Fruit fly (Drosophila melanogaster) whole organism, embryonic: Measurements from ENCODE around the gene Ugt36D1.

Experiments used
- BtbVII ChIP-seq: fragments of 200-800 bp; sonication (Bioruptor generic); optimal IDR thresholded peaks from 3 replicates; lab custom pipeline; 2017; ENCODE audit warnings: missing biosample characterization, mild to moderate bottlenecking, missing genetic modification characterization
- CG1024 ChIP-seq: fragments of 200-800 bp; sonication (Bioruptor generic); IDR thresholded peaks from 2 replicates; pipeline ENCODE4 v1.3.6; 2022; ENCODE audit warnings: missing biosample characterization, missing genetic modification characterization
- CG10565 ChIP-seq: fragments of 200-800 bp; sonication (Bioruptor generic); optimal IDR thresholded peaks from 3 replicates; lab custom pipeline; 2016; ENCODE audit warnings: missing biosample characterization, mild to moderate bottlenecking, missing genetic modification characterization
- CG11456 ChIP-seq: fragments of 200-800 bp; sonication (Bioruptor generic); IDR thresholded peaks from 3 replicates; pipeline ENCODE4 v1.3.6; 2022; ENCODE audit warnings: missing biosample characterization, missing genetic modification characterization
- CG11695 ChIP-seq: fragments of 200-800 bp; sonication (Bioruptor generic); IDR thresholded peaks from 3 replicates; pipeline ENCODE4 v1.3.6; 2022; ENCODE audit warnings: missing biosample characterization, missing genetic modification characterization
- CG12236 ChIP-seq: fragments of 200-800 bp; sonication (Bioruptor generic); optimal IDR thresholded peaks from 2 replicates; lab custom pipeline; 2016; ENCODE audit warnings: missing biosample characterization, missing genetic modification characterization
- CG13296 ChIP-seq: fragments of 200-800 bp; sonication (Bioruptor generic); optimal IDR thresholded peaks from 3 replicates; lab custom pipeline; 2018; ENCODE audit warnings: missing biosample characterization, mild to moderate bottlenecking, missing genetic modification characterization
- CG13775 ChIP-seq: fragments of 200-800 bp; sonication (Bioruptor generic); optimal IDR thresholded peaks from 3 replicates; lab custom pipeline; 2017; ENCODE audit warnings: missing biosample characterization, mild to moderate bottlenecking, missing genetic modification characterization
- CG16815 ChIP-seq: fragments of 200-800 bp; sonication (Bioruptor generic); optimal IDR thresholded peaks from 3 replicates; lab custom pipeline; 2017; ENCODE audit warnings: missing biosample characterization, mild to moderate bottlenecking, missing genetic modification characterization
- CG2202 ChIP-seq: fragments of 200-800 bp; sonication (Bioruptor generic); optimal IDR thresholded peaks from 2 replicates; lab custom pipeline; 2018; ENCODE audit warnings: missing biosample characterization, mild to moderate bottlenecking, missing genetic modification characterization
- CG2889 ChIP-seq: fragments of 200-800 bp; sonication (Bioruptor generic); IDR thresholded peaks from 3 replicates; pipeline ENCODE4 v1.3.6; 2022; ENCODE audit warnings: missing biosample characterization, missing genetic modification characterization
- CG31224 ChIP-seq: fragments of 200-800 bp; sonication (Bioruptor generic); IDR thresholded peaks from 2 replicates; pipeline ENCODE4 v1.3.6; 2022; ENCODE audit warnings: missing biosample characterization, missing genetic modification characterization
- CG32767 ChIP-seq: fragments of 200-800 bp; sonication (Bioruptor generic); IDR thresholded peaks from 2 replicates; pipeline ENCODE4 v1.3.6; 2022; ENCODE audit warnings: missing biosample characterization, missing genetic modification characterization
- CG34422 ChIP-seq: fragments of 200-800 bp; sonication (Bioruptor generic); IDR thresholded peaks from 3 replicates; pipeline ENCODE4 v1.3.6; 2022; ENCODE audit warnings: missing biosample characterization, missing genetic modification characterization
- CG4424 ChIP-seq: fragments of 200-800 bp; sonication (Bioruptor generic); optimal IDR thresholded peaks from 3 replicates; lab custom pipeline; 2016; ENCODE audit warnings: missing biosample characterization, missing genetic modification characterization
- CG5180 ChIP-seq: fragments of 200-800 bp; sonication (Bioruptor generic); optimal IDR thresholded peaks from 3 replicates; lab custom pipeline; 2017; ENCODE audit warnings: missing biosample characterization, missing genetic modification characterization, mild to moderate bottlenecking, moderate library complexity, missing genetic modification reagents
- CG7786 ChIP-seq: fragments of 200-800 bp; sonication (Bioruptor generic); optimal IDR thresholded peaks from 2 replicates; lab custom pipeline; 2016; ENCODE audit warnings: missing biosample characterization, missing genetic modification characterization
- CG9727 ChIP-seq: fragments of 200-800 bp; sonication (Bioruptor generic); optimal IDR thresholded peaks from 3 replicates; lab custom pipeline; 2017; ENCODE audit warnings: missing biosample characterization, mild to moderate bottlenecking, missing genetic modification characterization
- CHES-1-like ChIP-seq: fragments of 200-800 bp; sonication (Bioruptor generic); optimal IDR thresholded peaks from 2 replicates; lab custom pipeline; 2016; ENCODE audit warnings: missing biosample characterization, missing genetic modification characterization
- Dad ChIP-seq: fragments of 200-800 bp; sonication (Bioruptor generic); optimal IDR thresholded peaks from 3 replicates; lab custom pipeline; 2016; ENCODE audit warnings: missing biosample characterization, missing genetic modification characterization
- Doc2 ChIP-seq: fragments of 200-800 bp; sonication (Bioruptor generic); IDR thresholded peaks from 2 replicates; pipeline ENCODE4 v1.3.6; 2022; ENCODE audit warnings: missing biosample characterization, missing genetic modification characterization
- Fer1 ChIP-seq: fragments of 200-800 bp; sonication (Bioruptor generic); optimal IDR thresholded peaks from 2 replicates; lab custom pipeline; 2017; ENCODE audit warnings: missing biosample characterization, mild to moderate bottlenecking, missing genetic modification characterization
- Gug ChIP-seq: fragments of 200-800 bp; sonication (Bioruptor generic); IDR thresholded peaks from 4 replicates; pipeline ENCODE4 v1.3.6; 2022; ENCODE audit warnings: missing biosample characterization, missing genetic modification characterization
- Hand ChIP-seq: fragments of 200-800 bp; sonication (Bioruptor generic); optimal IDR thresholded peaks from 2 replicates; lab custom pipeline; 2017; ENCODE audit warnings: mild to moderate bottlenecking, missing biosample characterization, missing genetic modification reagents, missing genetic modification characterization
- Hmr ChIP-seq: fragments of 200-800 bp; sonication (Bioruptor generic); optimal IDR thresholded peaks from 3 replicates; lab custom pipeline; 2017; ENCODE audit warnings: mild to moderate bottlenecking, missing biosample characterization, missing genetic modification reagents, missing genetic modification characterization
- Hr3 ChIP-seq: fragments of 200-800 bp; sonication (Bioruptor generic); optimal IDR thresholded peaks from 3 replicates; lab custom pipeline; 2016; ENCODE audit warnings: missing biosample characterization, missing genetic modification characterization
- Mrtf ChIP-seq: fragments of 200-800 bp; sonication (Bioruptor generic); IDR thresholded peaks from 3 replicates; pipeline ENCODE4 v1.3.6; 2022; ENCODE audit warnings: missing biosample characterization, missing genetic modification characterization
- Neu2 ChIP-seq: fragments of 200-800 bp; sonication (Bioruptor generic); optimal IDR thresholded peaks from 3 replicates; lab custom pipeline; 2016; ENCODE audit warnings: missing biosample characterization, missing genetic modification characterization, borderline replicate concordance
- Ravus ChIP-seq: fragments of 200-800 bp; sonication (Bioruptor generic); IDR thresholded peaks from 2 replicates; pipeline ENCODE4 v1.3.6; 2022; ENCODE audit warnings: missing biosample characterization, missing genetic modification characterization
- Rfx ChIP-seq: fragments of 200-800 bp; sonication (Bioruptor generic); IDR thresholded peaks from 2 replicates; pipeline ENCODE4 v1.3.6; 2022; ENCODE audit warnings: missing biosample characterization, missing genetic modification characterization
- Rx ChIP-seq: fragments of 200-800 bp; sonication (Bioruptor generic); IDR thresholded peaks from 2 replicates; pipeline ENCODE4 v1.3.6; 2022; ENCODE audit warnings: missing biosample characterization, missing genetic modification characterization
- ash1 ChIP-seq: fragments of 200-800 bp; sonication (Bioruptor generic); optimal IDR thresholded peaks from 2 replicates; lab custom pipeline; 2018; ENCODE audit warnings: missing biosample characterization, mild to moderate bottlenecking, missing genetic modification characterization
- az2 ChIP-seq: fragments of 200-800 bp; sonication (Bioruptor generic); optimal IDR thresholded peaks from 3 replicates; lab custom pipeline; 2016; ENCODE audit warnings: missing biosample characterization, missing genetic modification characterization
- cas ChIP-seq: fragments of 200-800 bp; sonication (Bioruptor generic); IDR thresholded peaks from 2 replicates; pipeline ENCODE4 v1.3.6; 2022; ENCODE audit warnings: missing biosample characterization, missing genetic modification characterization
- ci ChIP-seq: fragments of 200-800 bp; sonication (Bioruptor generic); IDR thresholded peaks from 3 replicates; pipeline ENCODE4 v1.3.6; 2022; ENCODE audit warnings: missing biosample characterization, missing genetic modification characterization
- corto ChIP-seq: fragments of 200-800 bp; sonication (Bioruptor generic); optimal IDR thresholded peaks from 2 replicates; lab custom pipeline; 2016; ENCODE audit warnings: missing biosample characterization, mild to moderate bottlenecking, missing genetic modification characterization, moderate library complexity
- da ChIP-seq: fragments of 200-800 bp; sonication (Bioruptor generic); optimal IDR thresholded peaks from 2 replicates; lab custom pipeline; 2016; ENCODE audit warnings: missing biosample characterization, missing genetic modification characterization
- dimm ChIP-seq: fragments of 200-800 bp; sonication (Bioruptor generic); IDR thresholded peaks from 2 replicates; pipeline ENCODE4 v1.3.6; 2022; ENCODE audit warnings: missing biosample characterization, missing genetic modification characterization
- fd102C ChIP-seq: fragments of 200-800 bp; sonication (Bioruptor generic); optimal IDR thresholded peaks from 2 replicates; lab custom pipeline; 2018; ENCODE audit warnings: missing biosample characterization, mild to moderate bottlenecking, missing genetic modification characterization, moderate library complexity
- fd64A ChIP-seq: fragments of 200-800 bp; sonication (Bioruptor generic); optimal IDR thresholded peaks from 3 replicates; lab custom pipeline; 2018; ENCODE audit warnings: missing biosample characterization, mild to moderate bottlenecking, missing genetic modification characterization
- gfzf ChIP-seq: fragments of 200-800 bp; sonication (Bioruptor generic); optimal IDR thresholded peaks from 2 replicates; lab custom pipeline; 2016; ENCODE audit warnings: missing biosample characterization, mild to moderate bottlenecking, missing genetic modification characterization, moderate library complexity
- scrt ChIP-seq: fragments of 200-800 bp; sonication (Bioruptor generic); optimal IDR thresholded peaks from 2 replicates; lab custom pipeline; 2018; ENCODE audit warnings: missing biosample characterization, mild to moderate bottlenecking, missing genetic modification characterization, moderate library complexity
- sens ChIP-seq: fragments of 200-800 bp; sonication (Bioruptor generic); peaks from one replicate; lab custom pipeline; 2016; ENCODE audit warnings: missing biosample characterization, missing genetic modification characterization
- sim ChIP-seq: fragments of 200-800 bp; sonication (Bioruptor generic); IDR thresholded peaks from 2 replicates; pipeline ENCODE4 v1.3.6; 2022; ENCODE audit warnings: missing biosample characterization, missing genetic modification characterization
- slbo ChIP-seq: fragments of 200-800 bp; sonication (Bioruptor generic); IDR thresholded peaks from 2 replicates; pipeline ENCODE4 v1.3.6; 2022; ENCODE audit warnings: missing biosample characterization, missing genetic modification characterization
- slou ChIP-seq: fragments of 200-800 bp; sonication (Bioruptor generic); optimal IDR thresholded peaks from 3 replicates; lab custom pipeline; 2016; ENCODE audit warnings: missing biosample characterization, missing genetic modification characterization
- slp2 ChIP-seq: fragments of 200-800 bp; sonication (Bioruptor generic); optimal IDR thresholded peaks from 2 replicates; lab custom pipeline; 2016; ENCODE audit warnings: missing biosample characterization, missing genetic modification characterization
- stc ChIP-seq: fragments of 200-800 bp; sonication (Bioruptor generic); IDR thresholded peaks from 2 replicates; pipeline ENCODE4 v1.3.6; 2022; ENCODE audit warnings: missing biosample characterization, missing genetic modification characterization
- sug ChIP-seq: fragments of 200-800 bp; optimal IDR thresholded peaks from 2 replicates; lab custom pipeline; 2019; ENCODE audit warnings: missing biosample characterization, mild to moderate bottlenecking, missing genetic modification characterization, moderate library complexity
- toy ChIP-seq: fragments of 200-800 bp; sonication (Bioruptor generic); IDR thresholded peaks from 2 replicates; pipeline ENCODE4 v1.3.6; 2022; ENCODE audit warnings: missing biosample characterization, missing genetic modification characterization

Gene Ugt36D1

DNA sequence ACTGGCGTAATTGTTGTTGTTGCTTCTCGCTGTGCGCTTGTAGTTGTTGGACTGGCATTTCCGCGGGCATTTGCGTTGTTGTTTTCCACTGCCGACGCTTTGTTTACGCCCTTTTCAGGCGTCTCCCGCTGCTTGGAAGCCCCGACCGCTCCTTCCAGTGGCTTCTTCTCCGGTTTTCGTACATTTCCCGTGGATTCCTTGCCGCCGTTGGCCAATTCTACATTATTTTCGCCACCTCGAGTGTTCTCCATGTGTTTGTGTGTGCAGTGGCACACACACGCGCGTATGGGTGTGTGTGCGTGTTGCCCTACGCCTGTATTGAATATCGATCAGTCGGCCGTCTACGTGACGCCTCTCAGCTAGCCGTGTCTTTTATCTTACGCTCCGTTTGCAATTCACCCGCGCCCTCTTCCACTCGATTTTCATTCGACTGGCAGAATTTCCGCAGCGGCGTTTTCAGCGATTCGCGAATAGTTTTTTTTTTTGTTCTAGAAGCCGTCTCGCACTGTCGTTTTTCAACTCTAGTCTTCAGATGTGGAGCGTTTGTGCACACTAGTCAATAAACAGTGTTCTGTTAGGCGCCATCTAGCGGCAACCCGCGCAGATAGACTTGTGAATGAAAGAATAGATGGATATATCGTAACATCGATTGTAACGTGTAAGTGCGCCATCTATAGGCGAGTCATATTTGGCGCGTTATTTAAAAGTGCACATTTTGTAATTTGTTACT lies 16.0 kb downstream of the Ugt36D1 start, which contains the start of gene CG10600 (continued):
- peak; percentile 93 for TF ChIP-seq Hmr (GFP tag; lab: Kevin White, UChicago)
- peak; percentile 66; the same call in 3 of the 4 replicates for TF ChIP-seq Gug (GFP tag; lab: Robert Waterston, UW)
- TF ChIP-seq Hr3 = peak; percentile 81
- peak; percentile 30 for TF ChIP-seq ash1
- peak; percentile 67 for TF ChIP-seq CG12236 (GFP tag; lab: Kevin White, UChicago)
- TF ChIP-seq CG11695 = 0 out of 3 replicates have a peak, but pooled peaks have one; percentile 11
- TF ChIP-seq da = peak; percentile 68
- peak; percentile 60 for TF ChIP-seq Rx (GFP tag; lab: Robert Waterston, UW)
- TF ChIP-seq CG5180 (GFP tag; lab: Kevin White, UChicago) = peak; percentile 9
- TF ChIP-seq stc = peak; percentile 47; the same call in 1 of the 2 replicates
- peak; percentile 79 for TF ChIP-seq CG4424 (GFP tag; lab: Kevin White, UChicago)
- TF ChIP-seq fd102C (GFP tag; lab: Kevin White, UChicago) = peak; percentile 63
- peak; percentile 97 for TF ChIP-seq CHES-1-like (GFP tag; lab: Kevin White, UChicago)
- peak; percentile 90 for TF ChIP-seq slbo (GFP tag; lab: Robert Waterston, UW)
- TF ChIP-seq fd64A (GFP tag; lab: Kevin White, UChicago) = peak; percentile 10
- no peak; the same call in 1 of the 2 replicates for TF ChIP-seq CG32767 (GFP tag; lab: Robert Waterston, UW)
- TF ChIP-seq Neu2 = no peak
- TF ChIP-seq dimm (GFP tag; lab: Robert Waterston, UW) = no peak
- TF ChIP-seq CG31224 (GFP tag; lab: Robert Waterston, UW) = peak; percentile 52
- TF ChIP-seq CG9727 (GFP tag; lab: Kevin White, UChicago) = peak; percentile 48
- peak; percentile 88 for TF ChIP-seq Fer1 (GFP tag; lab: Kevin White, UChicago)
- TF ChIP-seq Hand (GFP tag; lab: Kevin White, UChicago) = no peak
- peak; percentile 63 for TF ChIP-seq slp2 (GFP tag; lab: Kevin White, UChicago)
- peak; percentile 44 for TF ChIP-seq CG2202 (tag; lab: Kevin White, UChicago)
- peak; percentile 90 for TF ChIP-seq ci (GFP tag; lab: Robert Waterston, UW)
- peak; percentile 25; the same call in 1 of the 2 replicates for TF ChIP-seq toy
- peak; percentile 92 for TF ChIP-seq CG34422 (GFP tag; lab: Robert Waterston, UW)
- TF ChIP-seq slou (GFP tag; lab: Kevin White, UChicago) = peak; percentile 67
- peak; percentile 44 for TF ChIP-seq gfzf (GFP tag; lab: Kevin White, UChicago)
- no peak for TF ChIP-seq CG10565
- TF ChIP-seq BtbVII (GFP tag; lab: Kevin White, UChicago) = peak; percentile 79
- TF ChIP-seq CG7786 = peak; percentile 88
- no peak for TF ChIP-seq Ravus
- TF ChIP-seq Rfx (GFP tag; lab: Robert Waterston, UW) = peak; percentile 90
- TF ChIP-seq CG2889 (GFP tag; lab: Robert Waterston, UW) = peak; percentile 39; the same call in 1 of the 3 replicates
- peak; percentile 93 for TF ChIP-seq sens (GFP tag; lab: Kevin White, UChicago)
- peak; percentile 55 for TF ChIP-seq CG16815
- 0 out of 2 replicates have a peak, but pooled peaks have one; percentile 47 for TF ChIP-seq Doc2
- peak; percentile 85 for TF ChIP-seq Dad (GFP tag; lab: Kevin White, UChicago)
- peak; percentile 44; the same call in 1 of the 3 replicates for TF ChIP-seq Mrtf (GFP tag; lab: Robert Waterston, UW)
- peak; percentile 65 for TF ChIP-seq CG13296 (GFP tag; lab: Kevin White, UChicago)
- TF ChIP-seq corto (GFP tag; lab: Kevin White, UChicago) = no peak
- peak; percentile 92 for TF ChIP-seq CG11456 (GFP tag; lab: Robert Waterston, UW)
- TF ChIP-seq CG1024 (GFP tag; lab: Robert Waterston, UW) = peak; percentile 69
- TF ChIP-seq sim (GFP tag; lab: Robert Waterston, UW) = no peak
- peak; percentile 54; the same call in 1 of the 2 replicates for TF ChIP-seq cas (GFP tag; lab: Robert Waterston, UW)
- peak; percentile 80 for TF ChIP-seq sug (tag; lab: Kevin White, UChicago)
- peak; percentile 61 for TF ChIP-seq scrt
- TF ChIP-seq az2 (GFP tag; lab: Kevin White, UChicago) = peak; percentile 77
- TF ChIP-seq CG13775 (GFP tag; lab: Kevin White, UChicago) = peak; percentile 46
